Worm (Caenorhabditis elegans): ENCODE measurements around the gene R02E12.4.

ce11 chrX:3976755-3977154 lies 28.4 kb upstream of the R02E12.4 start:
- no peak for TF ChIP-seq tbx-37 (GFP tag; conservative IDR thresholded peaks at IDR 0.05)
- TF ChIP-seq B0310.2 (tag; optimal IDR thresholded peaks at IDR 0.05) = no peak
- TF ChIP-seq ceh-13 (GFP tag; optimal IDR thresholded peaks at IDR 0.05) = no peak
- TF ChIP-seq pes-1 (GFP tag; IDR thresholded peaks at IDR 0.05) = no peak
- TF ChIP-seq tbx-11 (GFP tag; IDR thresholded peaks at IDR 0.05) = no peak
